Fruit fly (Drosophila melanogaster) whole organism, embryonic: ENCODE data around the gene fusl.
A peak's percentile ranks its signal among the peaks of the same experiment; 100 is the strongest.

Experiments used
- Adf1 ChIP-seq: fragments of 200-800 bp; sonication (Bioruptor generic); IDR thresholded peaks from 2 replicates; pipeline ENCODE4 v1.3.6; 2022; ENCODE audit warnings: missing biosample characterization, missing genetic modification characterization
- Asciz ChIP-seq: fragments of 200-800 bp; sonication (Bioruptor generic); optimal IDR thresholded peaks from 2 replicates; lab custom pipeline; 2017; ENCODE audit warnings: missing biosample characterization, mild to moderate bottlenecking, missing genetic modification characterization, missing genetic modification reagents
- Blimp-1 ChIP-seq: fragments of 200-800 bp; sonication (Bioruptor generic); optimal IDR thresholded peaks from 3 replicates; lab custom pipeline; 2018; ENCODE audit warnings: missing biosample characterization, missing genetic modification characterization, mild to moderate bottlenecking, moderate library complexity, missing genetic modification reagents
- Bteb2 ChIP-seq: fragments of 200-800 bp; sonication (Bioruptor generic); optimal IDR thresholded peaks from 2 replicates; lab custom pipeline; 2016; ENCODE audit warnings: missing biosample characterization, missing genetic modification characterization
- CG10147 ChIP-seq: fragments of 200-800 bp; sonication (Bioruptor generic); optimal IDR thresholded peaks from 2 replicates; lab custom pipeline; 2019; ENCODE audit warnings: missing biosample characterization, mild to moderate bottlenecking, missing genetic modification characterization, moderate library complexity
- CG10321 ChIP-seq: fragments of 200-800 bp; sonication (Bioruptor generic); IDR thresholded peaks from 2 replicates; pipeline ENCODE4 v1.3.6; 2022; ENCODE audit warnings: missing biosample characterization, missing genetic modification characterization
- CG10654 ChIP-seq: fragments of 200-800 bp; sonication (Bioruptor generic); optimal IDR thresholded peaks from 2 replicates; lab custom pipeline; 2016; ENCODE audit warnings: missing biosample characterization, missing genetic modification characterization
- CG11456 ChIP-seq: fragments of 200-800 bp; sonication (Bioruptor generic); IDR thresholded peaks from 3 replicates; pipeline ENCODE4 v1.3.6; 2022; ENCODE audit warnings: missing biosample characterization, missing genetic modification characterization
- CG12104 ChIP-seq: fragments of 200-800 bp; sonication (Bioruptor generic); optimal IDR thresholded peaks from 3 replicates; lab custom pipeline; 2016; ENCODE audit warnings: missing biosample characterization, missing genetic modification characterization
- CG13123 ChIP-seq: fragments of 200-800 bp; sonication (Bioruptor generic); optimal IDR thresholded peaks from 2 replicates; lab custom pipeline; 2016; ENCODE audit warnings: missing biosample characterization, missing genetic modification characterization
- CG13287 ChIP-seq: fragments of 200-800 bp; sonication (Bioruptor generic); IDR thresholded peaks from 2 replicates; pipeline ENCODE4 v1.3.6; 2022; ENCODE audit warnings: missing biosample characterization, missing genetic modification characterization; ENCODE audit not compliant: partially characterized antibody
- CG13424 ChIP-seq: fragments of 200-800 bp; sonication (Bioruptor generic); optimal IDR thresholded peaks from 2 replicates; lab custom pipeline; 2019; ENCODE audit warnings: missing biosample characterization, mild to moderate bottlenecking, missing genetic modification characterization, moderate library complexity
- CG14050 ChIP-seq: fragments of 200-800 bp; sonication (Bioruptor generic); IDR thresholded peaks from 3 replicates; pipeline ENCODE4 v1.3.6; 2022; ENCODE audit warnings: missing biosample characterization, missing genetic modification characterization
- CG15269 ChIP-seq: fragments of 200-800 bp; sonication (Bioruptor generic); optimal IDR thresholded peaks from 2 replicates; lab custom pipeline; 2018; ENCODE audit warnings: missing biosample characterization, mild to moderate bottlenecking, missing genetic modification characterization, moderate library complexity
- CG17186 ChIP-seq: fragments of 200-800 bp; sonication (Bioruptor generic); optimal IDR thresholded peaks from 3 replicates; lab custom pipeline; 2017; ENCODE audit warnings: missing biosample characterization, missing genetic modification reagents, missing genetic modification characterization
- CG18262 ChIP-seq: fragments of 200-800 bp; optimal IDR thresholded peaks from 3 replicates; lab custom pipeline; 2019; ENCODE audit warnings: missing biosample characterization, mild to moderate bottlenecking, missing genetic modification characterization, moderate library complexity
- CG3163 ChIP-seq: fragments of 200-800 bp; sonication (Bioruptor generic); optimal IDR thresholded peaks from 3 replicates; lab custom pipeline; 2016; ENCODE audit warnings: missing biosample characterization, missing genetic modification characterization
- CG34376 ChIP-seq: fragments of 200-800 bp; sonication (Bioruptor generic); optimal IDR thresholded peaks from 2 replicates; lab custom pipeline; 2018; ENCODE audit warnings: missing biosample characterization, mild to moderate bottlenecking, missing genetic modification characterization
- CG3726 ChIP-seq: fragments of 200-800 bp; sonication (Bioruptor generic); IDR thresholded peaks from 3 replicates; pipeline ENCODE4, ENCODE4 v1.3.6; 2022; ENCODE audit warnings: missing biosample characterization, missing genetic modification characterization
- CG4328 ChIP-seq: fragments of 200-800 bp; sonication (Bioruptor generic); optimal IDR thresholded peaks from 3 replicates; lab custom pipeline; 2017; ENCODE audit warnings: missing biosample characterization, missing genetic modification reagents, missing genetic modification characterization
- CG4617 ChIP-seq: fragments of 200-800 bp; sonication (Bioruptor generic); optimal IDR thresholded peaks from 3 replicates; lab custom pipeline; 2016; ENCODE audit warnings: missing biosample characterization, missing genetic modification characterization, borderline replicate concordance
- CG5245 ChIP-seq: fragments of 200-800 bp; sonication (Bioruptor generic); optimal IDR thresholded peaks from 3 replicates; lab custom pipeline; 2016; ENCODE audit warnings: missing biosample characterization, missing genetic modification characterization
- CG5953 ChIP-seq: fragments of 200-800 bp; sonication (Bioruptor generic); IDR thresholded peaks from 2 replicates; pipeline ENCODE4 v1.3.6; 2022; ENCODE audit warnings: missing biosample characterization, missing genetic modification characterization
- CG6175 ChIP-seq: fragments of 200-800 bp; sonication (Bioruptor generic); IDR thresholded peaks from 3 replicates; pipeline ENCODE4 v1.3.6; 2022; ENCODE audit warnings: missing biosample characterization, missing genetic modification characterization
- CG6689 ChIP-seq: fragments of 200-800 bp; sonication (Bioruptor generic); IDR thresholded peaks from 2 replicates; pipeline ENCODE4 v1.3.6; 2022; ENCODE audit warnings: missing biosample characterization, missing genetic modification characterization
- CG9727 ChIP-seq: fragments of 200-800 bp; sonication (Bioruptor generic); optimal IDR thresholded peaks from 3 replicates; lab custom pipeline; 2017; ENCODE audit warnings: missing biosample characterization, mild to moderate bottlenecking, missing genetic modification characterization
- CTCF ChIP-seq: fragments of 200-800 bp; sonication (Bioruptor generic); optimal IDR thresholded peaks from 2 replicates; lab custom pipeline; 2017; ENCODE audit warnings: missing biosample characterization, mild to moderate bottlenecking, missing genetic modification characterization, moderate library complexity
- D ChIP-seq, 2 experiments: fragments of 200-800 bp in 1 of 2; fragments of >200 bp in 1 of 2; sonication (Bioruptor generic) in 1 of 2; optimal IDR thresholded peaks; 2 replicates in 1 of 2; 3 replicates in 1 of 2; lab custom pipeline; 2017; ENCODE audit warnings: mild to moderate bottlenecking in 1 of 2, missing biosample characterization in 1 of 2, missing genetic modification characterization in 1 of 2, missing genetic modification reagents in 1 of 2
- Dek ChIP-seq: fragments of 200-800 bp; sonication (Bioruptor generic); optimal IDR thresholded peaks from 3 replicates; lab custom pipeline; 2019; ENCODE audit warnings: missing biosample characterization, mild to moderate bottlenecking, missing genetic modification characterization, moderate library complexity
- HLH54F ChIP-seq: fragments of 200-800 bp; sonication (Bioruptor generic); optimal IDR thresholded peaks from 3 replicates; lab custom pipeline; 2016; ENCODE audit warnings: missing biosample characterization, missing genetic modification characterization
- Hsf ChIP-seq: fragments of 200-800 bp; sonication (Bioruptor generic); optimal IDR thresholded peaks from 3 replicates; lab custom pipeline; 2016; ENCODE audit warnings: missing biosample characterization, missing genetic modification characterization
- Kr ChIP-seq: fragments of 200-800 bp; sonication (Bioruptor generic); optimal IDR thresholded peaks from 2 replicates; lab custom pipeline; 2017; ENCODE audit warnings: missing biosample characterization, mild to moderate bottlenecking, missing genetic modification characterization
- MTF-1 ChIP-seq: fragments of 200-800 bp; sonication (Bioruptor generic); optimal IDR thresholded peaks from 2 replicates; lab custom pipeline; 2018; ENCODE audit warnings: missing biosample characterization, mild to moderate bottlenecking, missing genetic modification characterization, borderline replicate concordance
- NC2β ChIP-seq: fragments of 200-800 bp; sonication (Bioruptor generic); optimal IDR thresholded peaks from 2 replicates; lab custom pipeline; 2016; ENCODE audit warnings: missing biosample characterization, missing genetic modification characterization
- NFAT ChIP-seq: fragments of 200-800 bp; sonication (Bioruptor generic); IDR thresholded peaks from 2 replicates; pipeline ENCODE4 v1.3.6; 2022; ENCODE audit warnings: missing biosample characterization, missing genetic modification characterization
- Sox100B ChIP-seq: fragments of 200-800 bp; sonication (Bioruptor generic); optimal IDR thresholded peaks from 3 replicates; lab custom pipeline; 2018; ENCODE audit warnings: missing biosample characterization, mild to moderate bottlenecking, missing genetic modification characterization
- Tbp ChIP-seq: fragments of >200 bp; optimal IDR thresholded peaks from 2 replicates; lab custom pipeline; 2018; ENCODE audit warnings: missing biosample characterization, missing genetic modification characterization
- YL-1 ChIP-seq: fragments of 200-800 bp; sonication (Bioruptor generic); optimal IDR thresholded peaks from 3 replicates; lab custom pipeline; 2017; ENCODE audit warnings: missing biosample characterization, mild to moderate bottlenecking, missing genetic modification characterization
- fd3F ChIP-seq: fragments of 200-800 bp; sonication (Bioruptor generic); optimal IDR thresholded peaks from 2 replicates; lab custom pipeline; 2018; ENCODE audit warnings: missing biosample characterization, mild to moderate bottlenecking, missing genetic modification characterization, moderate library complexity
- fd64A ChIP-seq: fragments of 200-800 bp; sonication (Bioruptor generic); optimal IDR thresholded peaks from 3 replicates; lab custom pipeline; 2018; ENCODE audit warnings: missing biosample characterization, mild to moderate bottlenecking, missing genetic modification characterization
- fu2 ChIP-seq: fragments of 200-800 bp; sonication (Bioruptor generic); optimal IDR thresholded peaks from 2 replicates; lab custom pipeline; 2016; ENCODE audit warnings: missing biosample characterization, missing genetic modification characterization
- jigr1 ChIP-seq: fragments of 200-800 bp; sonication (Bioruptor generic); IDR thresholded peaks from 3 replicates; pipeline ENCODE4 v1.3.6; 2022; ENCODE audit warnings: missing biosample characterization, missing genetic modification characterization
- nmo ChIP-seq: fragments of 200-800 bp; sonication (Bioruptor generic); optimal IDR thresholded peaks from 2 replicates; lab custom pipeline; 2018; ENCODE audit warnings: missing biosample characterization, mild to moderate bottlenecking, missing genetic modification characterization, moderate library complexity
- pfk ChIP-seq: fragments of 200-800 bp; sonication (Bioruptor generic); optimal IDR thresholded peaks from 2 replicates; lab custom pipeline; 2018; ENCODE audit warnings: missing biosample characterization, mild to moderate bottlenecking, missing genetic modification characterization, moderate library complexity
- run ChIP-seq: fragments of 200-800 bp; sonication (Bioruptor generic); optimal IDR thresholded peaks from 3 replicates; lab custom pipeline; 2018; ENCODE audit warnings: missing biosample characterization, mild to moderate bottlenecking, missing genetic modification characterization
- schlank ChIP-seq: fragments of 200-800 bp; sonication (Bioruptor generic); optimal IDR thresholded peaks from 2 replicates; lab custom pipeline; 2018; ENCODE audit warnings: missing biosample characterization, mild to moderate bottlenecking, missing genetic modification characterization
- sob ChIP-seq: fragments of 200-800 bp; sonication (Bioruptor generic); IDR thresholded peaks from 2 replicates; pipeline ENCODE4 v1.3.6; 2022; ENCODE audit warnings: missing biosample characterization, missing genetic modification characterization
- tna ChIP-seq: fragments of 200-800 bp; sonication (Bioruptor generic); IDR thresholded peaks from 2 replicates; pipeline ENCODE4 v1.3.6; 2022; ENCODE audit warnings: missing biosample characterization, missing genetic modification characterization; ENCODE audit not compliant: partially characterized antibody
- tup ChIP-seq: fragments of 200-800 bp; sonication (Bioruptor generic); optimal IDR thresholded peaks from 2 replicates; lab custom pipeline; 2016; ENCODE audit warnings: missing biosample characterization, mild to moderate bottlenecking, missing genetic modification characterization, moderate library complexity
- zfh1 ChIP-seq: fragments of 200-800 bp; sonication (Bioruptor generic); IDR thresholded peaks from 3 replicates; pipeline ENCODE4 v1.3.6; 2022; ENCODE audit warnings: missing biosample characterization, missing genetic modification characterization

Gene fusl

dm6 chr2L:5338024-5338720 is at the start of gene fusl (continued):
- TF ChIP-seq HLH54F (GFP tag; lab: Kevin White, UChicago) (no peak), CG15269 (tag; lab: Kevin White, UChicago) (no peak), CG18262 (tag; lab: Kevin White, UChicago) (no peak), sob (GFP tag; lab: Robert Waterston, UW) (no peak), CG4328 (GFP tag; lab: Kevin White, UChicago) (no peak), NC2β (GFP tag; lab: Kevin White, UChicago) (no peak), CG3163 (GFP tag; lab: Kevin White, UChicago) (no peak), NFAT (peak; percentile 13; the same call in 1 of the 2 replicates), YL-1 (GFP tag; lab: Kevin White, UChicago) (no peak), Tbp (GFP tag; lab: Kevin White, UChicago) (no peak), pfk (GFP tag; lab: Kevin White, UChicago) (no peak), tup (GFP tag; lab: Kevin White, UChicago) (no peak), Hsf (no peak), schlank (no peak), CG9727 (GFP tag; lab: Kevin White, UChicago) (no peak), fd64A (GFP tag; lab: Kevin White, UChicago) (no peak), CG10147 (GFP tag; lab: Kevin White, UChicago) (no peak), CG13287 (no peak), MTF-1 (GFP tag; lab: Kevin White, UChicago) (peak; percentile 18), CG10654 (GFP tag; lab: Kevin White, UChicago) (no peak), run (no peak), jigr1 (GFP tag; lab: Robert Waterston, UW) (no peak), CG6689 (no peak), CG13123 (GFP tag; lab: Kevin White, UChicago) (no peak), Asciz (GFP tag; lab: Kevin White, UChicago) (peak; percentile 15), Dek (tag; lab: Kevin White, UChicago) (no peak), tna (GFP tag; lab: Robert Waterston, UW) (no peak), CG5245 (GFP tag; lab: Kevin White, UChicago) (no peak), fd3F (GFP tag; lab: Kevin White, UChicago) (no peak), CTCF (GFP tag; lab: Kevin White, UChicago) (no peak), CG10321 (GFP tag; lab: Robert Waterston, UW) (no peak), CG11456 (no peak), Blimp-1 (GFP tag; lab: Kevin White, UChicago) (no peak), CG4617 (GFP tag; lab: Kevin White, UChicago) (no peak), CG17186 (no peak), Sox100B (no peak), CG13424 (tag; lab: Kevin White, UChicago) (no peak), CG5953 (GFP tag; lab: Robert Waterston, UW) (no peak), CG14050 (no peak), CG3726 (GFP tag; lab: Robert Waterston, UW) (no peak), zfh1 (GFP tag; lab: Robert Waterston, UW) (no peak), Adf1 (GFP tag; lab: Robert Waterston, UW) (no peak), fu2 (GFP tag; lab: Kevin White, UChicago) (no peak), CG12104 (no peak), CG34376 (peak; percentile 94), nmo (GFP tag; lab: Kevin White, UChicago) (no peak), Kr (GFP tag; lab: Kevin White, UChicago) (no peak), CG6175 (GFP tag; lab: Robert Waterston, UW) (no peak), D (optimal IDR thresholded peaks at IDR 0.05; lab: Kevin White, UChicago) (no peak), D (GFP tag; optimal IDR thresholded peaks at IDR 0.05; lab: Kevin White, UChicago) (no peak), Bteb2 (GFP tag; lab: Kevin White, UChicago) (no peak)
